Fruit fly (Drosophila melanogaster) whole organism, adult: ENCODE results near the gene Pen.

Experiments
- CG11617 ChIP-seq: fragments of 200-800 bp; sonication (Bioruptor generic); optimal IDR thresholded peaks from 2 replicates; lab custom pipeline; 2017; ENCODE audit warnings: mild to moderate bottlenecking, missing biosample characterization, missing genetic modification reagents, missing genetic modification characterization
- CG14711 ChIP-seq: fragments of 200-800 bp; sonication (Bioruptor generic); optimal IDR thresholded peaks from 2 replicates; lab custom pipeline; 2018; ENCODE audit warnings: missing biosample characterization, mild to moderate bottlenecking, missing genetic modification characterization, moderate library complexity
- CG1620 ChIP-seq: fragments of 200-800 bp; sonication (Bioruptor generic); optimal IDR thresholded peaks from 2 replicates; lab custom pipeline; 2016; ENCODE audit warnings: missing biosample characterization, missing genetic modification characterization
- CG33017 ChIP-seq: fragments of 200-800 bp; sonication (Bioruptor generic); optimal IDR thresholded peaks from 2 replicates; lab custom pipeline; 2018; ENCODE audit warnings: missing biosample characterization, mild to moderate bottlenecking, missing genetic modification characterization, moderate library complexity
- CG7101 ChIP-seq: fragments of 200-800 bp; sonication (Bioruptor generic); optimal IDR thresholded peaks from 2 replicates; lab custom pipeline; 2018; ENCODE audit warnings: missing biosample characterization, mild to moderate bottlenecking, missing genetic modification characterization, moderate library complexity
- Clk ChIP-seq: fragments of 200-800 bp; sonication (Bioruptor generic); optimal IDR thresholded peaks from 2 replicates; lab custom pipeline; 2017; ENCODE audit warnings: missing biosample characterization, missing genetic modification characterization
- Crg-1 ChIP-seq: fragments of 200-800 bp; sonication (Bioruptor generic); optimal IDR thresholded peaks from 2 replicates; lab custom pipeline; 2016; ENCODE audit warnings: missing biosample characterization, missing genetic modification characterization
- Hr96 ChIP-seq: fragments of 200-800 bp; sonication (Bioruptor generic); optimal IDR thresholded peaks from 2 replicates; lab custom pipeline; 2016; ENCODE audit warnings: missing biosample characterization, missing genetic modification characterization
- bab1 ChIP-seq: fragments of 200-800 bp; sonication (Bioruptor generic); optimal IDR thresholded peaks from 3 replicates; lab custom pipeline; 2019; ENCODE audit warnings: missing biosample characterization, mild to moderate bottlenecking, missing genetic modification characterization, moderate library complexity
- cnc ChIP-seq, 2 experiments: fragments of >200 bp; optimal IDR thresholded peaks; 2 replicates each; lab custom pipeline; 2017
- kay ChIP-seq: fragments of 200-800 bp; sonication (Bioruptor generic); peaks from one replicate; lab custom pipeline; 2016; ENCODE audit warnings: missing biosample characterization, missing genetic modification characterization, borderline replicate concordance
- ovo ChIP-seq: fragments of 200-800 bp; sonication (Bioruptor generic); optimal IDR thresholded peaks from 2 replicates; lab custom pipeline; 2016; ENCODE audit warnings: missing biosample characterization, missing genetic modification characterization
- tj ChIP-seq: fragments of 200-800 bp; sonication (Bioruptor generic); optimal IDR thresholded peaks from 3 replicates; lab custom pipeline; 2017; ENCODE audit warnings: missing biosample characterization, mild to moderate bottlenecking, missing genetic modification characterization, moderate library complexity
- toe ChIP-seq: fragments of 200-800 bp; sonication (Bioruptor generic); optimal IDR thresholded peaks from 2 replicates; lab custom pipeline; 2016; ENCODE audit warnings: missing biosample characterization, missing genetic modification characterization

dm6 chr2L:10017363-10017762 is 39.3 kb upstream of the Pen start, which contains the start of gene CG13131:
- TF ChIP-seq CG14711 (no peak), Hr96 (GFP tag; lab: Kevin White, UChicago) (no peak), kay (GFP tag; lab: Kevin White, UChicago) (no peak), CG1620 (GFP tag; lab: Kevin White, UChicago) (no peak), ovo (GFP tag; lab: Kevin White, UChicago) (no peak), bab1 (no peak), cnc (optimal IDR thresholded peaks at IDR 0.05; lab: Kevin White, UChicago) (no peak), CG33017 (tag; lab: Kevin White, UChicago) (no peak), tj (GFP tag; lab: Kevin White, UChicago) (no peak), Clk (no peak), CG7101 (tag; lab: Kevin White, UChicago) (no peak), toe (GFP tag; lab: Kevin White, UChicago) (no peak), Crg-1 (GFP tag; lab: Kevin White, UChicago) (no peak), CG11617 (GFP tag; lab: Kevin White, UChicago) (no peak)
